Worm (Caenorhabditis elegans): Measurements from ENCODE around the gene F58E2.2.

F58E2.2 gene

DNA sequence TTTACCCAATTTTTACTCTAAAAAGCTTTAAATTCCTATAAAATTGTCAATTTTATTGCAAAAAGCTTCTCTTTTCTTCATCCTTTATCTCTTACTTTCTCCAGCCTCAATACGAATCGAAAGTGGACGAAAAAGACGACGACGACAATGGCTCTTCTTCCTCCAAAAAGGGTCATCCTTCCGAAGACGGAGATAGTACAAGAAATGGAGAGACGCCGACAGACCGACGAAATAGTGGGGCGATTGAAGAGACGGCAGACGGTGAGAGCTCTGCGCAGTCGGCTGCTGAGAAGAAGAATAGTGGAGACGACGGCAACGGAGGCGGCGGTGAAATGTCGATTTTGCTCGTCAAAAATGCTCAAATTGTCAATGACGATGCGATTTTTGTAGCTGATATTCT, 49.5 kb downstream of the F58E2.2 start (continued):
- TF ChIP-seq unc-130 (tag; optimal IDR thresholded peaks at IDR 0.05) (no peak), snu-23 (GFP tag; optimal IDR thresholded peaks at IDR 0.05) (peak; percentile 60), lir-3 (tag; optimal IDR thresholded peaks at IDR 0.05; ENCODE audit: poor library complexity) (no peak), nhr-71 (tag; optimal IDR thresholded peaks at IDR 0.05) (peak; percentile 64), jun-1 (tag; optimal IDR thresholded peaks at IDR 0.05) (no peak), hpl-2 (GFP tag; optimal IDR thresholded peaks at IDR 0.05) (no peak), aha-1 (tag; optimal IDR thresholded peaks at IDR 0.05) (no peak), fkh-4 (tag; optimal IDR thresholded peaks at IDR 0.05; ENCODE audit: borderline replicate concordance) (no peak), ztf-11 (tag; optimal IDR thresholded peaks at IDR 0.05) (peak in 1 of 2 experiments; percentile 35), nhr-76 (tag; optimal IDR thresholded peaks at IDR 0.05) (no peak), nhr-11 (tag; optimal IDR thresholded peaks at IDR 0.05) (no peak), rnt-1 (tag; optimal IDR thresholded peaks at IDR 0.05) (no peak), ceh-90 (tag; optimal IDR thresholded peaks at IDR 0.05) (no peak), pqm-1 (tag; optimal IDR thresholded peaks at IDR 0.05) (no peak), egl-13 (tag; optimal IDR thresholded peaks at IDR 0.05) (peak; percentile 6), lin-39 (tag; optimal IDR thresholded peaks at IDR 0.05) (no peak), dsc-1 (tag; optimal IDR thresholded peaks at IDR 0.05) (peak; percentile 33), ztf-4 (tag; optimal IDR thresholded peaks at IDR 0.05) (no peak), efl-1 (optimal IDR thresholded peaks at IDR 0.05) (peak; percentile 76 to 91), efl-1 (GFP tag; optimal IDR thresholded peaks at IDR 0.05 in 1 of 2) (peak; percentile 26 to 89), sptf-1 (tag; optimal IDR thresholded peaks at IDR 0.05) (no peak), blmp-1 (tag; optimal IDR thresholded peaks at IDR 0.05) (peak; percentile 98), Y116A8C.19 (tag; optimal IDR thresholded peaks at IDR 0.05; ENCODE audit: borderline replicate concordance) (no peak), fkh-8 (tag; optimal IDR thresholded peaks at IDR 0.05) (peak; percentile 8), lin-13 (GFP tag; optimal IDR thresholded peaks at IDR 0.05) (peak; percentile 3), dpl-1 (GFP tag; optimal IDR thresholded peaks at IDR 0.05) (peak; percentile 3 to 33 (median 29)), nhr-12 (tag; optimal IDR thresholded peaks at IDR 0.05) (no peak), egl-27 (tag; optimal IDR thresholded peaks at IDR 0.05) (no peak), pax-3 (tag; optimal IDR thresholded peaks at IDR 0.05) (no peak), pag-3 (tag; optimal IDR thresholded peaks at IDR 0.05; ENCODE audit: borderline replicate concordance, insufficient read depth) (no peak)
